Worm (Caenorhabditis elegans) whole organism, late embryonic: Measurements from ENCODE around the gene C46C11.4.

Experiments used
- fax-1 ChIP-seq: sonication (generic microtip); optimal IDR thresholded peaks from 2 replicates; lab custom pipeline; 2016; ENCODE audit warnings: missing genotype, missing genetic modification characterization, missing compliant biosample characterization
- pag-3 ChIP-seq: sonication (generic microtip); optimal IDR thresholded peaks from 2 replicates; lab custom pipeline; 2016; ENCODE audit warnings: missing compliant biosample characterization, missing genetic modification characterization, borderline replicate concordance
- pha-4 ChIP-seq: fragments of 150-350 bp; optimal IDR thresholded peaks from 2 replicates; lab custom pipeline; 2018; ENCODE audit warnings: missing biosample characterization, missing genetic modification reagents, missing genetic modification characterization
- tbx-2 ChIP-seq: sonication (generic microtip); optimal IDR thresholded peaks from 2 replicates; lab custom pipeline; 2016; ENCODE audit warnings: missing genetic modification characterization, missing compliant biosample characterization

- TF ChIP-seq pag-3 (tag; lab: Kevin White, UChicago) (no peak), fax-1 (tag; lab: Kevin White, UChicago) (no peak), pha-4 (tag; lab: Kevin White, UChicago) (no peak), tbx-2 (no peak)
Measured at ce11 chrX:4654057-4654456, 7.1 kb upstream of the C46C11.4 start, which contains the start of gene ceh-1.
